Worm (Caenorhabditis elegans) whole organism, L4 larva: ENCODE results near the gene cah-3.

ENCODE experiments used
- ceh-28 ChIP-seq: fragments of 150-350 bp; optimal IDR thresholded peaks from 2 replicates; lab custom pipeline; 2014; ENCODE audit warnings: missing biosample characterization, missing genetic modification reagents, missing genetic modification characterization
- ceh-82 ChIP-seq: sonication (generic microtip); optimal IDR thresholded peaks from 2 replicates; lab custom pipeline; 2017; ENCODE audit warnings: missing biosample characterization, missing genetic modification characterization
- dmd-6 ChIP-seq: fragments of 200-800 bp; sonication (Bioruptor generic); IDR thresholded peaks from 2 replicates; pipeline ENCODE4 v1.3.6; 2022; ENCODE audit warnings: missing genetic modification reagents, missing genetic modification characterization, missing compliant biosample characterization
- fos-1 ChIP-seq: fragments of 150-350 bp; optimal IDR thresholded peaks from 2 replicates; lab custom pipeline; 2014; ENCODE audit warnings: missing biosample characterization, missing genetic modification characterization
- gei-8 ChIP-seq: fragments of 200-800 bp; sonication (Bioruptor generic); optimal IDR thresholded peaks from 2 replicates; lab custom pipeline; 2018; ENCODE audit warnings: mild to moderate bottlenecking, missing genetic modification characterization, missing compliant biosample characterization
- hlh-30 ChIP-seq: sonication (generic microtip); optimal IDR thresholded peaks from 2 replicates; lab custom pipeline; 2017; ENCODE audit warnings: antibody characterized with exemption, mild to moderate bottlenecking, missing genetic modification characterization, missing compliant biosample characterization; ENCODE audit not compliant: insufficient read depth
- jun-1 ChIP-seq: fragments of 150-350 bp; optimal IDR thresholded peaks from 2 replicates; lab custom pipeline; 2014; ENCODE audit warnings: missing biosample characterization, missing genetic modification reagents, missing genetic modification characterization
- lin-13 ChIP-seq: fragments of 150-350 bp; optimal IDR thresholded peaks from 2 replicates; lab custom pipeline; 2014; ENCODE audit warnings: missing biosample characterization, missing genetic modification reagents, missing genetic modification characterization
- lin-29 ChIP-seq: fragments of 200-800 bp; sonication (Bioruptor generic); IDR thresholded peaks from 2 replicates; pipeline ENCODE4 v1.3.6; 2022; ENCODE audit warnings: missing genetic modification reagents, missing genetic modification characterization, missing compliant biosample characterization
- nhr-42 ChIP-seq: fragments of 200-800 bp; sonication (Bioruptor generic); IDR thresholded peaks from 2 replicates; pipeline ENCODE4 v1.3.6; 2022; ENCODE audit warnings: missing genetic modification characterization, missing compliant biosample characterization
- zfp-3 ChIP-seq: fragments of 200-800 bp; sonication (Bioruptor generic); conservative IDR thresholded peaks from 2 replicates; pipeline ENCODE4 v1.3.6; 2022; ENCODE audit warnings: missing genetic modification reagents, missing genetic modification characterization, missing compliant biosample characterization
- ztf-11 ChIP-seq: fragments of 150-350 bp; optimal IDR thresholded peaks from 2 replicates; lab custom pipeline; 2014; ENCODE audit warnings: missing biosample characterization, missing genetic modification characterization

- TF ChIP-seq dmd-6 (GFP tag; lab: Robert Waterston, UW): no peak
- no peak for TF ChIP-seq ceh-28
- no peak for TF ChIP-seq jun-1 (tag; lab: Kevin White, UChicago)
- no peak for TF ChIP-seq fos-1 (tag; lab: Kevin White, UChicago)
- no peak for TF ChIP-seq lin-29
- TF ChIP-seq gei-8: no peak
- TF ChIP-seq hlh-30 (tag; lab: Kevin White, UChicago): peak; percentile 8
- TF ChIP-seq ztf-11 (tag; lab: Kevin White, UChicago): no peak
- no peak for TF ChIP-seq lin-13
- TF ChIP-seq zfp-3 (GFP tag; lab: Robert Waterston, UW): no peak
- no peak for TF ChIP-seq ceh-82
- no peak for TF ChIP-seq nhr-42
Measured at ce11 chrX:16534564-16534963, 47.3 kb downstream of the cah-3 start.
